Worm (Caenorhabditis elegans) whole organism, L4/young adult: Measurements from ENCODE around the gene lgc-35.

Experiments used
- W03F9.2 ChIP-seq: fragments of 150-350 bp; optimal IDR thresholded peaks from 2 replicates; lab custom pipeline; 2014; ENCODE audit warnings: missing biosample characterization, missing genetic modification characterization
- dao-5 ChIP-seq: sonication (generic microtip); optimal IDR thresholded peaks from 2 replicates; lab custom pipeline; 2016; ENCODE audit warnings: missing genotype, missing genetic modification characterization, moderate library complexity, missing compliant biosample characterization
- him-1 ChIP-seq: sonication (generic microtip); optimal IDR thresholded peaks from 2 replicates; lab custom pipeline; 2016; ENCODE audit warnings: missing genotype, missing genetic modification reagents, missing genetic modification characterization, missing compliant biosample characterization

ce11 chrII:12798814-12799213 lies 41.1 kb downstream of the lgc-35 start:
- no peak for TF ChIP-seq W03F9.2
- no peak for TF ChIP-seq him-1 (tag; lab: Kevin White, UChicago)
- no peak for TF ChIP-seq dao-5 (tag; lab: Kevin White, UChicago)
